Fruit fly (Drosophila melanogaster) whole organism, embryonic: ENCODE data around the gene CG14535.

Experiments
- Ada2b ChIP-seq: fragments of 200-800 bp; sonication (Bioruptor generic); IDR thresholded peaks from 2 replicates; pipeline ENCODE4 v1.3.6; 2022; ENCODE audit warnings: missing biosample characterization, missing genetic modification characterization
- Aef1 ChIP-seq: fragments of 200-800 bp; sonication (Bioruptor generic); IDR thresholded peaks from 3 replicates; pipeline ENCODE4 v1.3.6; 2022; ENCODE audit warnings: missing biosample characterization, missing genetic modification characterization
- BEAF-32 ChIP-seq: fragments of 200-800 bp; sonication (Bioruptor generic); optimal IDR thresholded peaks from 3 replicates; lab custom pipeline; 2017; ENCODE audit warnings: missing biosample characterization, missing genetic modification characterization, mild to moderate bottlenecking, moderate library complexity, missing genetic modification reagents
- CG13424 ChIP-seq: fragments of 200-800 bp; sonication (Bioruptor generic); optimal IDR thresholded peaks from 2 replicates; lab custom pipeline; 2019; ENCODE audit warnings: missing biosample characterization, mild to moderate bottlenecking, missing genetic modification characterization, moderate library complexity
- CG1602 ChIP-seq: fragments of 200-800 bp; sonication (Bioruptor generic); optimal IDR thresholded peaks from 3 replicates; lab custom pipeline; 2016; ENCODE audit warnings: missing biosample characterization, missing genetic modification characterization
- CG16813 ChIP-seq: fragments of 200-800 bp; sonication (Bioruptor generic); IDR thresholded peaks from 3 replicates; pipeline ENCODE4 v1.3.6; 2022; ENCODE audit warnings: missing biosample characterization, missing genetic modification characterization; ENCODE audit not compliant: partially characterized antibody
- CG17328 ChIP-seq: fragments of 200-800 bp; sonication (Bioruptor generic); IDR thresholded peaks from 2 replicates; pipeline ENCODE4 v1.3.6; 2022; ENCODE audit warnings: missing biosample characterization, missing genetic modification characterization
- CG17829 ChIP-seq: fragments of 200-800 bp; optimal IDR thresholded peaks from 2 replicates; lab custom pipeline; 2019; ENCODE audit warnings: missing biosample characterization, mild to moderate bottlenecking, missing genetic modification characterization, moderate library complexity
- CG2678 ChIP-seq: fragments of 200-800 bp; sonication (Bioruptor generic); optimal IDR thresholded peaks from 3 replicates; lab custom pipeline; 2019; ENCODE audit warnings: missing biosample characterization, mild to moderate bottlenecking, missing genetic modification characterization, moderate library complexity
- CG31365 ChIP-seq: fragments of 200-800 bp; sonication (Bioruptor generic); optimal IDR thresholded peaks from 2 replicates; lab custom pipeline; 2018; ENCODE audit warnings: missing biosample characterization, mild to moderate bottlenecking, missing genetic modification characterization
- CG34422 ChIP-seq: fragments of 200-800 bp; sonication (Bioruptor generic); IDR thresholded peaks from 3 replicates; pipeline ENCODE4 v1.3.6; 2022; ENCODE audit warnings: missing biosample characterization, missing genetic modification characterization
- CG3838 ChIP-seq: fragments of 200-800 bp; sonication (Bioruptor generic); optimal IDR thresholded peaks from 3 replicates; lab custom pipeline; 2016; ENCODE audit warnings: missing biosample characterization, missing genetic modification characterization
- CG5180 ChIP-seq: fragments of 200-800 bp; sonication (Bioruptor generic); optimal IDR thresholded peaks from 3 replicates; lab custom pipeline; 2017; ENCODE audit warnings: missing biosample characterization, missing genetic modification characterization, mild to moderate bottlenecking, moderate library complexity, missing genetic modification reagents
- CG6654 ChIP-seq: fragments of 200-800 bp; sonication (Bioruptor generic); optimal IDR thresholded peaks from 2 replicates; lab custom pipeline; 2017; ENCODE audit warnings: missing biosample characterization, mild to moderate bottlenecking, missing genetic modification characterization
- CG6791 ChIP-seq: fragments of 200-800 bp; sonication (Bioruptor generic); IDR thresholded peaks from 3 replicates; pipeline ENCODE4 v1.3.6; 2022; ENCODE audit warnings: missing biosample characterization, missing genetic modification characterization; ENCODE audit not compliant: partially characterized antibody
- CG7556 ChIP-seq: fragments of 200-800 bp; sonication (Bioruptor generic); optimal IDR thresholded peaks from 2 replicates; lab custom pipeline; 2017; ENCODE audit warnings: missing biosample characterization, mild to moderate bottlenecking, missing genetic modification characterization
- CG8359 ChIP-seq: fragments of 200-800 bp; sonication (Bioruptor generic); optimal IDR thresholded peaks from 2 replicates; lab custom pipeline; 2017; ENCODE audit warnings: missing biosample characterization, mild to moderate bottlenecking, missing genetic modification characterization, borderline replicate concordance
- CTCF ChIP-seq: fragments of 200-800 bp; sonication (Bioruptor generic); optimal IDR thresholded peaks from 2 replicates; lab custom pipeline; 2017; ENCODE audit warnings: missing biosample characterization, mild to moderate bottlenecking, missing genetic modification characterization, moderate library complexity
- Dll ChIP-seq: fragments of 200-800 bp; sonication (Bioruptor generic); IDR thresholded peaks from 4 replicates; pipeline ENCODE4 v1.3.6; 2022; ENCODE audit warnings: missing biosample characterization, missing genetic modification characterization; ENCODE audit not compliant: partially characterized antibody
- ERR ChIP-seq: fragments of 200-800 bp; sonication (Bioruptor generic); optimal IDR thresholded peaks from 2 replicates; lab custom pipeline; 2016; ENCODE audit warnings: missing biosample characterization, missing genetic modification characterization
- HLH54F ChIP-seq: fragments of 200-800 bp; sonication (Bioruptor generic); optimal IDR thresholded peaks from 3 replicates; lab custom pipeline; 2016; ENCODE audit warnings: missing biosample characterization, missing genetic modification characterization
- HLHmδ ChIP-seq: fragments of 200-800 bp; sonication (Bioruptor generic); optimal IDR thresholded peaks from 2 replicates; lab custom pipeline; 2018; ENCODE audit warnings: missing biosample characterization, mild to moderate bottlenecking, missing genetic modification characterization, moderate library complexity
- HmgZ ChIP-seq: fragments of 200-800 bp; sonication (Bioruptor generic); optimal IDR thresholded peaks from 2 replicates; lab custom pipeline; 2018; ENCODE audit warnings: missing biosample characterization, mild to moderate bottlenecking, missing genetic modification characterization
- Mad ChIP-seq: fragments of 200-800 bp; sonication (Bioruptor generic); optimal IDR thresholded peaks from 2 replicates; lab custom pipeline; 2016; ENCODE audit warnings: missing biosample characterization, missing genetic modification characterization
- Nf-YA ChIP-seq: fragments of 200-800 bp; sonication (Bioruptor generic); IDR thresholded peaks from 2 replicates; pipeline ENCODE4 v1.3.6; 2022; ENCODE audit warnings: missing biosample characterization, missing genetic modification characterization
- Six4 ChIP-seq: fragments of 200-800 bp; sonication (Bioruptor generic); optimal IDR thresholded peaks from 2 replicates; lab custom pipeline; 2016; ENCODE audit warnings: missing biosample characterization, missing genetic modification characterization
- Stat92E ChIP-seq, 3 experiments: fragments of >200 bp in 2 of 3; fragments of 200-800 bp in 1 of 3; sonication (Bioruptor generic) in 1 of 3; optimal IDR thresholded peaks; 2 replicates each; lab custom pipeline; 2017 to 2019; ENCODE audit warnings: missing biosample characterization in 3 of 3, missing genetic modification characterization in 3 of 3, mild to moderate bottlenecking in 1 of 3, moderate library complexity in 1 of 3
- Taf1 ChIP-seq: fragments of 200-800 bp; sonication (Bioruptor generic); IDR thresholded peaks from 2 replicates; pipeline ENCODE4 v1.3.6; 2022; ENCODE audit warnings: missing biosample characterization, missing genetic modification characterization
- Xbp1 ChIP-seq: fragments of 200-800 bp; sonication (Bioruptor generic); optimal IDR thresholded peaks from 3 replicates; lab custom pipeline; 2016; ENCODE audit warnings: missing biosample characterization, mild to moderate bottlenecking, missing genetic modification characterization
- al ChIP-seq: fragments of 200-800 bp; sonication (Bioruptor generic); IDR thresholded peaks from 2 replicates; pipeline ENCODE4 v1.3.6; 2022; ENCODE audit warnings: missing biosample characterization, missing genetic modification characterization
- ems ChIP-seq: fragments of 200-800 bp; sonication (Bioruptor generic); optimal IDR thresholded peaks from 3 replicates; lab custom pipeline; 2016; ENCODE audit warnings: missing biosample characterization, missing genetic modification characterization
- fd64A ChIP-seq: fragments of 200-800 bp; sonication (Bioruptor generic); optimal IDR thresholded peaks from 3 replicates; lab custom pipeline; 2018; ENCODE audit warnings: missing biosample characterization, mild to moderate bottlenecking, missing genetic modification characterization
- fru ChIP-seq: fragments of >200 bp; optimal IDR thresholded peaks from 2 replicates; lab custom pipeline; 2017
- gcm ChIP-seq: fragments of 200-800 bp; sonication (Bioruptor generic); optimal IDR thresholded peaks from 2 replicates; lab custom pipeline; 2019; ENCODE audit warnings: missing biosample characterization, mild to moderate bottlenecking, missing genetic modification characterization, moderate library complexity
- gfzf ChIP-seq: fragments of 200-800 bp; sonication (Bioruptor generic); optimal IDR thresholded peaks from 2 replicates; lab custom pipeline; 2016; ENCODE audit warnings: missing biosample characterization, mild to moderate bottlenecking, missing genetic modification characterization, moderate library complexity
- h ChIP-seq: fragments of >200 bp; optimal IDR thresholded peaks from 2 replicates; lab custom pipeline; 2017
- hbn ChIP-seq: fragments of 200-800 bp; sonication (Bioruptor generic); IDR thresholded peaks from 2 replicates; pipeline ENCODE4 v1.3.6; 2022; ENCODE audit warnings: missing biosample characterization, missing genetic modification characterization; ENCODE audit not compliant: partially characterized antibody
- inv ChIP-seq: fragments of 200-800 bp; sonication (Bioruptor generic); IDR thresholded peaks from 2 replicates; pipeline ENCODE4 v1.3.6; 2022; ENCODE audit warnings: missing biosample characterization, missing genetic modification characterization; ENCODE audit not compliant: partially characterized antibody
- jumu ChIP-seq: fragments of 200-800 bp; sonication (Bioruptor generic); optimal IDR thresholded peaks from 3 replicates; lab custom pipeline; 2016; ENCODE audit warnings: missing biosample characterization, missing genetic modification characterization
- klu ChIP-seq: fragments of 200-800 bp; sonication (Bioruptor generic); IDR thresholded peaks from 2 replicates; pipeline ENCODE4 v1.3.6; 2022; ENCODE audit warnings: missing biosample characterization, missing genetic modification characterization
- lab ChIP-seq: fragments of 200-800 bp; sonication (Bioruptor generic); optimal IDR thresholded peaks from 3 replicates; lab custom pipeline; 2017; ENCODE audit warnings: missing biosample characterization, missing genetic modification characterization, mild to moderate bottlenecking, moderate library complexity, missing genetic modification reagents
- lmd ChIP-seq: fragments of 200-800 bp; sonication (Bioruptor generic); IDR thresholded peaks from 2 replicates; pipeline ENCODE4 v1.3.6; 2022; ENCODE audit warnings: missing biosample characterization, missing genetic modification characterization
- lola ChIP-seq, 3 experiments: fragments of >200 bp in 2 of 3; fragments of 200-800 bp in 1 of 3; sonication (Bioruptor generic) in 1 of 3; optimal IDR thresholded peaks; 2 replicates each; lab custom pipeline; 2017 to 2019; ENCODE audit warnings: missing biosample characterization in 3 of 3, missing genetic modification characterization in 3 of 3, mild to moderate bottlenecking in 1 of 3, moderate library complexity in 1 of 3
- nmo ChIP-seq: fragments of 200-800 bp; sonication (Bioruptor generic); optimal IDR thresholded peaks from 2 replicates; lab custom pipeline; 2018; ENCODE audit warnings: missing biosample characterization, mild to moderate bottlenecking, missing genetic modification characterization, moderate library complexity
- p53 ChIP-seq: fragments of 200-800 bp; sonication (Bioruptor generic); optimal IDR thresholded peaks from 2 replicates; lab custom pipeline; 2016; ENCODE audit warnings: missing biosample characterization, missing genetic modification characterization
- phol ChIP-seq: fragments of 200-800 bp; sonication (Bioruptor generic); optimal IDR thresholded peaks from 3 replicates; lab custom pipeline; 2018; ENCODE audit warnings: missing biosample characterization, mild to moderate bottlenecking, missing genetic modification characterization, moderate library complexity
- salm ChIP-seq: fragments of 200-800 bp; sonication (Bioruptor generic); optimal IDR thresholded peaks from 2 replicates; lab custom pipeline; 2018; ENCODE audit warnings: missing biosample characterization, mild to moderate bottlenecking, missing genetic modification characterization
- tgo ChIP-seq: fragments of 200-800 bp; sonication (Bioruptor generic); IDR thresholded peaks from 3 replicates; pipeline ENCODE4 v1.3.6; 2022; ENCODE audit warnings: missing biosample characterization, missing genetic modification characterization
- tin ChIP-seq: fragments of 200-800 bp; sonication (Bioruptor generic); optimal IDR thresholded peaks from 3 replicates; lab custom pipeline; 2016; ENCODE audit warnings: missing biosample characterization, missing genetic modification characterization
- tio ChIP-seq: fragments of 200-800 bp; sonication (Bioruptor generic); optimal IDR thresholded peaks from 2 replicates; lab custom pipeline; 2017; ENCODE audit warnings: missing biosample characterization, missing genetic modification characterization, inconsistent platforms
- vfl ChIP-seq: fragments of 200-800 bp; sonication (Bioruptor generic); optimal IDR thresholded peaks from 2 replicates; lab custom pipeline; 2016; ENCODE audit warnings: missing biosample characterization, missing genetic modification characterization
- zfh2 ChIP-seq: fragments of 200-800 bp; sonication (Bioruptor generic); optimal IDR thresholded peaks from 2 replicates; lab custom pipeline; 2016; ENCODE audit warnings: missing biosample characterization, missing genetic modification characterization

Gene CG14535

DNA sequence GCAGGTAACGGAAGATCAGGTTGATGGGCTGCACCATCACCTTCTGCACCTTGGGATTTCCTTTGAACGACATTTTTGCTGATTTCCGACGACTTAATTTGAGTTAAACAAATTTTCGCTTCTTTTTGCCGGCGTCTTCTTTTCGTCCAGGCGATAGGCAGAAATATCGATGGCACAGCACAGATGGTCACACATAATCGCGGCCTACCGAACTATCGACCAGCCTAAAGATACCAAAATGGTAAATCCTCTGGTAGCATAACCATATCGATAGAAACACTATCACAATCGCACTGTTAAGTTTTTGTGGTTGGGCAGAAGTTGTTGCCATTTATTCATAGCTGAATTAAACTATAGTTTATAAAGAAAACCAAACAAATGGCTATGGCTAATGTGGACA lies 30.0 kb upstream of the CG14535 start, which contains the start of the genes SmE and CG34132 (continued):
- TF ChIP-seq HmgZ (tag; lab: Kevin White, UChicago) (peak; percentile 53), Taf1 (GFP tag; lab: Robert Waterston, UW) (no peak), CG2678 (tag; lab: Kevin White, UChicago) (no peak), CG13424 (tag; lab: Kevin White, UChicago) (no peak), al (GFP tag; lab: Robert Waterston, UW) (no peak), CG6791 (GFP tag; lab: Robert Waterston, UW) (peak; percentile 99), CG6654 (GFP tag; lab: Kevin White, UChicago) (no peak), CG7556 (GFP tag; lab: Kevin White, UChicago) (no peak), BEAF-32 (peak; percentile 93), lola (GFP tag; optimal IDR thresholded peaks at IDR 0.05; lab: Kevin White, UChicago) (no peak), HLHmδ (no peak), CTCF (GFP tag; lab: Kevin White, UChicago) (no peak), gfzf (peak; percentile 57), ems (GFP tag; lab: Kevin White, UChicago) (no peak), fd64A (GFP tag; lab: Kevin White, UChicago) (no peak), CG17829 (tag; lab: Kevin White, UChicago) (peak; percentile 32), Aef1 (GFP tag; lab: Robert Waterston, UW) (no peak), Mad (GFP tag; lab: Kevin White, UChicago) (no peak), CG3838 (no peak), lmd (GFP tag; lab: Robert Waterston, UW) (no peak), Xbp1 (GFP tag; lab: Kevin White, UChicago) (no peak), jumu (no peak), tgo (GFP tag; lab: Robert Waterston, UW) (no peak), CG5180 (no peak), tin (GFP tag; lab: Kevin White, UChicago) (no peak), ERR (GFP tag; lab: Kevin White, UChicago) (no peak), Six4 (GFP tag; lab: Kevin White, UChicago) (no peak), vfl (GFP tag; lab: Kevin White, UChicago) (no peak), h (lab: Kevin White, UChicago) (no peak), klu (GFP tag; lab: Robert Waterston, UW) (no peak), CG1602 (GFP tag; lab: Kevin White, UChicago) (no peak), HLH54F (GFP tag; lab: Kevin White, UChicago) (no peak), CG34422 (GFP tag; lab: Robert Waterston, UW) (peak; percentile 70; the same call in 1 of the 3 replicates), lab (GFP tag; lab: Kevin White, UChicago) (no peak), nmo (GFP tag; lab: Kevin White, UChicago) (peak; percentile 28), p53 (GFP tag; lab: Kevin White, UChicago) (no peak), zfh2 (no peak), hbn (GFP tag; lab: Robert Waterston, UW) (peak; percentile 94), inv (GFP tag; lab: Robert Waterston, UW) (peak; percentile 97), CG31365 (tag; lab: Kevin White, UChicago) (no peak), Nf-YA (no peak), tio (GFP tag; lab: Kevin White, UChicago) (no peak), Stat92E (GFP tag; optimal IDR thresholded peaks at IDR 0.05; lab: Kevin White, UChicago) (no peak), phol (tag; lab: Kevin White, UChicago) (peak; percentile 30), fru (lab: Kevin White, UChicago) (no peak), CG8359 (GFP tag; lab: Kevin White, UChicago) (no peak), Ada2b (GFP tag; lab: Robert Waterston, UW) (no peak), CG16813 (GFP tag; lab: Robert Waterston, UW) (peak; percentile 98), CG17328 (GFP tag; lab: Robert Waterston, UW) (no peak), Dll (GFP tag; lab: Robert Waterston, UW) (peak; percentile 87), salm (tag; lab: Kevin White, UChicago) (no peak), gcm (GFP tag; lab: Kevin White, UChicago) (no peak)
